Fruit fly (Drosophila melanogaster) whole organism, embryonic: ENCODE results near the gene Cchl.
A peak's percentile ranks its signal among the peaks of the same experiment; 100 is the strongest.

Experiments
- Adf1 ChIP-seq: fragments of 200-800 bp; sonication (Bioruptor generic); IDR thresholded peaks from 2 replicates; pipeline ENCODE4 v1.3.6; 2022; ENCODE audit warnings: missing biosample characterization, missing genetic modification characterization
- Atf3 ChIP-seq: fragments of 200-800 bp; sonication (Bioruptor generic); optimal IDR thresholded peaks from 3 replicates; lab custom pipeline; 2016; ENCODE audit warnings: missing biosample characterization, missing genetic modification characterization
- Bgb ChIP-seq: fragments of 200-800 bp; sonication (Bioruptor generic); IDR thresholded peaks from 2 replicates; pipeline ENCODE4 v1.3.6; 2022; ENCODE audit warnings: missing biosample characterization, missing genetic modification characterization; ENCODE audit not compliant: partially characterized antibody
- CG10147 ChIP-seq: fragments of 200-800 bp; sonication (Bioruptor generic); optimal IDR thresholded peaks from 2 replicates; lab custom pipeline; 2019; ENCODE audit warnings: missing biosample characterization, mild to moderate bottlenecking, missing genetic modification characterization, moderate library complexity
- CG2199 ChIP-seq: fragments of 200-800 bp; sonication (Bioruptor generic); IDR thresholded peaks from 3 replicates; pipeline ENCODE4 v1.3.6; 2022; ENCODE audit warnings: missing biosample characterization, missing genetic modification characterization
- CG31441 ChIP-seq: fragments of 200-800 bp; sonication (Bioruptor generic); IDR thresholded peaks from 2 replicates; pipeline ENCODE4 v1.3.6; 2022; ENCODE audit warnings: missing biosample characterization, missing genetic modification characterization
- CG3847 ChIP-seq: fragments of 200-800 bp; sonication (Bioruptor generic); IDR thresholded peaks from 2 replicates; pipeline ENCODE4 v1.3.6; 2022; ENCODE audit warnings: missing biosample characterization, missing genetic modification characterization
- CG4360 ChIP-seq: fragments of 200-800 bp; sonication (Bioruptor generic); IDR thresholded peaks from 2 replicates; pipeline ENCODE4 v1.3.6; 2022; ENCODE audit warnings: missing biosample characterization, missing genetic modification characterization
- CG4617 ChIP-seq: fragments of 200-800 bp; sonication (Bioruptor generic); optimal IDR thresholded peaks from 3 replicates; lab custom pipeline; 2016; ENCODE audit warnings: missing biosample characterization, missing genetic modification characterization, borderline replicate concordance
- CG5245 ChIP-seq: fragments of 200-800 bp; sonication (Bioruptor generic); optimal IDR thresholded peaks from 3 replicates; lab custom pipeline; 2016; ENCODE audit warnings: missing biosample characterization, missing genetic modification characterization
- CG6791 ChIP-seq: fragments of 200-800 bp; sonication (Bioruptor generic); IDR thresholded peaks from 3 replicates; pipeline ENCODE4 v1.3.6; 2022; ENCODE audit warnings: missing biosample characterization, missing genetic modification characterization; ENCODE audit not compliant: partially characterized antibody
- CG6813 ChIP-seq: fragments of 200-800 bp; sonication (Bioruptor generic); optimal IDR thresholded peaks from 2 replicates; lab custom pipeline; 2017; ENCODE audit warnings: missing biosample characterization, missing genetic modification characterization, mild to moderate bottlenecking, moderate library complexity, missing genetic modification reagents
- CG7271 ChIP-seq: fragments of 200-800 bp; sonication (Bioruptor generic); optimal IDR thresholded peaks from 2 replicates; lab custom pipeline; 2018; ENCODE audit warnings: missing biosample characterization, mild to moderate bottlenecking, missing genetic modification characterization, moderate library complexity
- CG7786 ChIP-seq: fragments of 200-800 bp; sonication (Bioruptor generic); optimal IDR thresholded peaks from 2 replicates; lab custom pipeline; 2016; ENCODE audit warnings: missing biosample characterization, missing genetic modification characterization
- CG9215 ChIP-seq: fragments of 200-800 bp; sonication (Bioruptor generic); IDR thresholded peaks from 2 replicates; pipeline ENCODE4 v1.3.6; 2022; ENCODE audit warnings: missing biosample characterization, missing genetic modification characterization
- CG9727 ChIP-seq: fragments of 200-800 bp; sonication (Bioruptor generic); optimal IDR thresholded peaks from 3 replicates; lab custom pipeline; 2017; ENCODE audit warnings: missing biosample characterization, mild to moderate bottlenecking, missing genetic modification characterization
- Dad ChIP-seq: fragments of 200-800 bp; sonication (Bioruptor generic); optimal IDR thresholded peaks from 3 replicates; lab custom pipeline; 2016; ENCODE audit warnings: missing biosample characterization, missing genetic modification characterization
- Dfd ChIP-seq, 2 experiments: fragments of >200 bp; optimal IDR thresholded peaks; 2 replicates each; lab custom pipeline; 2017; ENCODE audit warnings: missing biosample characterization in 2 of 2, missing genetic modification characterization in 2 of 2
- Dll ChIP-seq: fragments of 200-800 bp; sonication (Bioruptor generic); IDR thresholded peaks from 4 replicates; pipeline ENCODE4 v1.3.6; 2022; ENCODE audit warnings: missing biosample characterization, missing genetic modification characterization; ENCODE audit not compliant: partially characterized antibody
- HLH3B ChIP-seq: fragments of 200-800 bp; sonication (Bioruptor generic); IDR thresholded peaks from 2 replicates; pipeline ENCODE4 v1.3.6; 2022; ENCODE audit warnings: missing biosample characterization, missing genetic modification characterization
- Hr51 ChIP-seq, 2 experiments: fragments of 200-800 bp; sonication (Bioruptor generic); optimal IDR thresholded peaks; 2 replicates in 1 of 2; 3 replicates in 1 of 2; lab custom pipeline; 2016 to 2018; ENCODE audit warnings: missing biosample characterization in 2 of 2, missing genetic modification characterization in 2 of 2, mild to moderate bottlenecking in 1 of 2, moderate library complexity in 1 of 2
- MESR4 ChIP-seq: fragments of 200-800 bp; sonication (Bioruptor generic); optimal IDR thresholded peaks from 2 replicates; lab custom pipeline; 2018; ENCODE audit warnings: missing biosample characterization, mild to moderate bottlenecking, missing genetic modification characterization, moderate library complexity
- Max ChIP-seq: fragments of 200-800 bp; sonication (Bioruptor generic); optimal IDR thresholded peaks from 2 replicates; lab custom pipeline; 2016; ENCODE audit warnings: missing biosample characterization, mild to moderate bottlenecking, missing genetic modification characterization
- Med ChIP-seq: fragments of 200-800 bp; sonication (Bioruptor generic); peaks from one replicate; lab custom pipeline; 2016; ENCODE audit warnings: missing biosample characterization, missing genetic modification characterization, mild to moderate bottlenecking, inconsistent platforms, moderate library complexity
- Mrtf ChIP-seq: fragments of 200-800 bp; sonication (Bioruptor generic); IDR thresholded peaks from 3 replicates; pipeline ENCODE4 v1.3.6; 2022; ENCODE audit warnings: missing biosample characterization, missing genetic modification characterization
- NC2α ChIP-seq: fragments of 200-800 bp; sonication (Bioruptor generic); optimal IDR thresholded peaks from 2 replicates; lab custom pipeline; 2016; ENCODE audit warnings: missing biosample characterization, missing genetic modification characterization
- PHDP ChIP-seq: fragments of 200-800 bp; sonication (Bioruptor generic); optimal IDR thresholded peaks from 3 replicates; lab custom pipeline; 2018; ENCODE audit warnings: missing biosample characterization, mild to moderate bottlenecking, missing genetic modification characterization, moderate library complexity
- Poxn ChIP-seq: fragments of 200-800 bp; sonication (Bioruptor generic); IDR thresholded peaks from 2 replicates; pipeline ENCODE4 v1.3.6; 2022; ENCODE audit warnings: missing biosample characterization, missing genetic modification characterization
- Ptx1 ChIP-seq: fragments of 200-800 bp; sonication (Bioruptor generic); IDR thresholded peaks from 2 replicates; pipeline ENCODE4 v1.3.6; 2022; ENCODE audit warnings: missing biosample characterization, missing genetic modification characterization
- Rfx ChIP-seq: fragments of 200-800 bp; sonication (Bioruptor generic); IDR thresholded peaks from 2 replicates; pipeline ENCODE4 v1.3.6; 2022; ENCODE audit warnings: missing biosample characterization, missing genetic modification characterization
- TFAM ChIP-seq: fragments of 200-800 bp; sonication (Bioruptor generic); optimal IDR thresholded peaks from 2 replicates; lab custom pipeline; 2017; ENCODE audit warnings: missing biosample characterization, missing genetic modification characterization, inconsistent platforms
- Trl ChIP-seq, 3 experiments: fragments of >200 bp in 2 of 3; fragments of 200-800 bp in 1 of 3; sonication (Bioruptor generic) in 1 of 3; optimal IDR thresholded peaks; 2 replicates in 1 of 3; 3 replicates in 2 of 3; lab custom pipeline; 2016 to 2017; ENCODE audit warnings: missing biosample characterization in 1 of 3, missing genetic modification characterization in 1 of 3
- amos ChIP-seq: fragments of 200-800 bp; sonication (Bioruptor generic); IDR thresholded peaks from 2 replicates; pipeline ENCODE4 v1.3.6; 2022; ENCODE audit warnings: missing biosample characterization, missing genetic modification characterization; ENCODE audit not compliant: partially characterized antibody
- br ChIP-seq: fragments of >200 bp; optimal IDR thresholded peaks from 2 replicates; lab custom pipeline; 2017
- crol ChIP-seq: fragments of 200-800 bp; sonication (Bioruptor generic); IDR thresholded peaks from 2 replicates; pipeline ENCODE4 v1.3.6; 2022; ENCODE audit warnings: missing biosample characterization, missing genetic modification characterization
- gfzf ChIP-seq: fragments of 200-800 bp; sonication (Bioruptor generic); optimal IDR thresholded peaks from 2 replicates; lab custom pipeline; 2016; ENCODE audit warnings: missing biosample characterization, mild to moderate bottlenecking, missing genetic modification characterization, moderate library complexity
- her ChIP-seq: fragments of 200-800 bp; sonication (Bioruptor generic); optimal IDR thresholded peaks from 2 replicates; lab custom pipeline; 2016; ENCODE audit warnings: missing biosample characterization, missing genetic modification characterization
- kah ChIP-seq: fragments of 200-800 bp; sonication (Bioruptor generic); optimal IDR thresholded peaks from 2 replicates; lab custom pipeline; 2018; ENCODE audit warnings: missing biosample characterization, mild to moderate bottlenecking, missing genetic modification characterization
- lbe ChIP-seq: fragments of 200-800 bp; sonication (Bioruptor generic); optimal IDR thresholded peaks from 2 replicates; lab custom pipeline; 2016; ENCODE audit warnings: missing biosample characterization, mild to moderate bottlenecking, missing genetic modification characterization
- nerfin-2 ChIP-seq: fragments of 200-800 bp; sonication (Bioruptor generic); IDR thresholded peaks from 2 replicates; pipeline ENCODE4 v1.3.6; 2022; ENCODE audit warnings: missing biosample characterization, missing genetic modification characterization; ENCODE audit not compliant: partially characterized antibody
- nom ChIP-seq: fragments of 200-800 bp; sonication (Bioruptor generic); optimal IDR thresholded peaks from 2 replicates; lab custom pipeline; 2017; ENCODE audit warnings: missing biosample characterization, missing genetic modification characterization, mild to moderate bottlenecking, moderate library complexity, missing genetic modification reagents
- peb ChIP-seq: fragments of 200-800 bp; sonication (Bioruptor generic); IDR thresholded peaks from 2 replicates; pipeline ENCODE4 v1.3.6; 2022; ENCODE audit warnings: missing biosample characterization, missing genetic modification characterization
- pnt ChIP-seq: fragments of 200-800 bp; sonication (Bioruptor generic); optimal IDR thresholded peaks from 3 replicates; lab custom pipeline; 2016; ENCODE audit warnings: missing biosample characterization, missing genetic modification characterization
- pros ChIP-seq: fragments of 200-800 bp; sonication (Bioruptor generic); optimal IDR thresholded peaks from 3 replicates; lab custom pipeline; 2019; ENCODE audit warnings: missing biosample characterization, mild to moderate bottlenecking, missing genetic modification characterization, moderate library complexity
- psq ChIP-seq: fragments of 200-800 bp; sonication (Bioruptor generic); optimal IDR thresholded peaks from 2 replicates; lab custom pipeline; 2017; ENCODE audit warnings: missing biosample characterization, missing genetic modification characterization
- sima ChIP-seq: fragments of 200-800 bp; sonication (Bioruptor generic); optimal IDR thresholded peaks from 2 replicates; lab custom pipeline; 2016; ENCODE audit warnings: missing biosample characterization, missing genetic modification characterization
- sqz ChIP-seq: fragments of 200-800 bp; sonication (Bioruptor generic); optimal IDR thresholded peaks from 3 replicates; lab custom pipeline; 2018; ENCODE audit warnings: missing biosample characterization, mild to moderate bottlenecking, missing genetic modification characterization
- usp ChIP-seq: fragments of >200 bp; optimal IDR thresholded peaks from 2 replicates; lab custom pipeline; 2017; ENCODE audit warnings: missing biosample characterization, missing genetic modification characterization
- vnd ChIP-seq: fragments of 200-800 bp; sonication (Bioruptor generic); IDR thresholded peaks from 3 replicates; pipeline ENCODE4 v1.3.6; 2022; ENCODE audit warnings: missing biosample characterization, missing genetic modification characterization; ENCODE audit not compliant: partially characterized antibody
- wdn ChIP-seq: fragments of 200-800 bp; sonication (Bioruptor generic); IDR thresholded peaks from 2 replicates; pipeline ENCODE4 v1.3.6; 2022; ENCODE audit warnings: missing biosample characterization, missing genetic modification characterization

Cchl gene

DNA sequence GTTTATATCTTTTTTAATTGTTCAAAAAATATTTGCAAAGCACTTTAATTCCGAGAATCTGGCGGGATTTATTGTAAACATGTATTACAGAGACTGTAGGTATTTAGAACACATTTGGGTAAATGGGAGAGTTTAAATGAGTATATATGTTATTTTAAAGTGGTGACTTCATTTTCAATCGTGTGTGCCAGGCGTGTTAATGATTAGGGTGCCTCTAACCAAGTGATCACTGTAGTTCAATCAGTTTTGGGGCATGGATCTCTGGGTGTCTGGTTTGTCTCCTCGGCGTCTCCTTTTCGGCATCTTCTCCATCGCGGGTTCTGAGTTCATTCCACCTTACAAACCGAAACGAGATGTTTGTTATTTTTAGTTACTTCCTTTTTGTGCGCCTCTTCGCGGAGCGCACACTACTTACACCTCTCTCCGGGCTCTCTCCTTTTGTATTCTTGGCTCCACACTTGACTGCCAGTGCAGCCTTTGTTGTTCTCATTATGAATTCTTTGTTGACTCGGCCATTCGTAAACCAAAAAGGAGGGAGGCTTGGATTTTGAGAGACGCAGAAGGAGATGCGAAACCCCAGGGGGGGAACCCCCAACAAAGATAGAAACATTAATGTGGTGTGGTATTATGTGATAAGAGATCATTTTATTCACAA is 16.6 kb upstream of the Cchl start (continued):
- TF ChIP-seq pros (GFP tag; lab: Kevin White, UChicago) (peak; percentile 58), Ptx1 (GFP tag; lab: Robert Waterston, UW) (no peak), CG6791 (no peak), CG5245 (GFP tag; lab: Kevin White, UChicago) (no peak), nom (GFP tag; lab: Kevin White, UChicago) (peak; percentile 13), Adf1 (GFP tag; lab: Robert Waterston, UW) (no peak), crol (GFP tag; lab: Robert Waterston, UW) (peak; percentile 44; the same call in 1 of the 2 replicates), usp (no peak), Poxn (GFP tag; lab: Robert Waterston, UW) (no peak), TFAM (GFP tag; lab: Kevin White, UChicago) (no peak), Trl (optimal IDR thresholded peaks at IDR 0.05; lab: Kevin White, UChicago) (peak; percentile 4 to 67), Trl (GFP tag; optimal IDR thresholded peaks at IDR 0.05; lab: Kevin White, UChicago) (peak; percentile 34), CG7786 (GFP tag; lab: Kevin White, UChicago) (no peak), CG4617 (GFP tag; lab: Kevin White, UChicago) (no peak), lbe (GFP tag; lab: Kevin White, UChicago) (peak; percentile 44), sqz (GFP tag; lab: Kevin White, UChicago) (peak; percentile 7), Max (GFP tag; lab: Kevin White, UChicago) (no peak), CG31441 (0 out of 2 replicates have a peak, but pooled peaks have one; percentile 9), Med (GFP tag; lab: Kevin White, UChicago) (peak; percentile 33), CG7271 (tag; lab: Kevin White, UChicago) (no peak), Mrtf (no peak), nerfin-2 (GFP tag; lab: Robert Waterston, UW) (no peak), Rfx (GFP tag; lab: Robert Waterston, UW) (no peak), CG9215 (GFP tag; lab: Robert Waterston, UW) (no peak), gfzf (GFP tag; lab: Kevin White, UChicago) (no peak), Dll (GFP tag; lab: Robert Waterston, UW) (0 out of 4 replicates have a peak, but pooled peaks have one; percentile 17), sima (no peak), CG4360 (GFP tag; lab: Robert Waterston, UW) (peak; percentile 23; the same call in 1 of the 2 replicates), psq (GFP tag; lab: Kevin White, UChicago) (peak; percentile 52), wdn (GFP tag; lab: Robert Waterston, UW) (no peak), Hr51 (GFP tag; optimal IDR thresholded peaks at IDR 0.05; lab: Kevin White, UChicago) (no peak), amos (no peak), br (lab: Kevin White, UChicago) (no peak)

DNA sequence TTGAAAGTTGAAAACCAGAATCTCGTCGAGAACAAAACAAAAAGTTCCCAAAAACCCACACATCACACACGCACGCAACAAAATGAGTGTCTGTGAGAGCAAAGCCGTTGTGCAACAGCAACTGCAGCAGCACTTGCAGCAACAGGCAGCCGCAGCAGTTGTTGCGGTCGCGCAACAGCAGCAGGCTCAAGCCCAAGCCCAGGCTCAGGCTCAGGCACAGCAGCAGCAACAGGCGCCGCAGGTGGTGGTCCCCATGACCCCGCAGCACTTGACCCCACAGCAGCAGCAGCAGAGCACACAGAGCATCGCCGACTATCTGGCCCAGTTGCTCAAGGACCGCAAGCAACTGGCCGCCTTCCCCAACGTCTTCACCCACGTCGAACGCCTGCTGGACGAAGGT is 15.7 kb upstream of the Cchl start:
- TF ChIP-seq Bgb, result no peak
- peak; percentile 0 for TF ChIP-seq kah (GFP tag; lab: Kevin White, UChicago)
- peak in 1 of 2 experiments; percentile 45 for TF ChIP-seq Dfd (GFP tag; optimal IDR thresholded peaks at IDR 0.05; lab: Kevin White, UChicago)
- no peak for TF ChIP-seq pnt
- TF ChIP-seq vnd (GFP tag; lab: Robert Waterston, UW), result 0 out of 3 replicates have a peak, but pooled peaks have one; percentile 10
- TF ChIP-seq Atf3 (GFP tag; lab: Kevin White, UChicago), result no peak
- TF ChIP-seq CG6813 (GFP tag; lab: Kevin White, UChicago), result no peak
- no peak for TF ChIP-seq her
- TF ChIP-seq MESR4, result no peak
- TF ChIP-seq CG10147 (GFP tag; lab: Kevin White, UChicago), result no peak
- TF ChIP-seq peb (GFP tag; lab: Robert Waterston, UW), result no peak
- no peak for TF ChIP-seq PHDP (tag; lab: Kevin White, UChicago)
- TF ChIP-seq Dad (GFP tag; lab: Kevin White, UChicago), result no peak
- TF ChIP-seq NC2α (GFP tag; lab: Kevin White, UChicago), result no peak
- no peak for TF ChIP-seq CG9727 (GFP tag; lab: Kevin White, UChicago)
- TF ChIP-seq CG2199 (GFP tag; lab: Robert Waterston, UW), result 0 out of 3 replicates have a peak, but pooled peaks have one; percentile 11
- 0 out of 2 replicates have a peak, but pooled peaks have one; percentile 14 for TF ChIP-seq CG3847 (GFP tag; lab: Robert Waterston, UW)
- TF ChIP-seq HLH3B (GFP tag; lab: Robert Waterston, UW), result no peak
